Worm (Caenorhabditis elegans): Measurements from ENCODE around the gene sru-12.
A peak's percentile ranks its signal among the peaks of the same experiment; 100 is the strongest.

sru-12 gene

ce11 chrIV:13600643-13601042, 17.6 kb downstream of the sru-12 start (continued):
- no peak for TF ChIP-seq hrde-1 (tag; optimal IDR thresholded peaks at IDR 0.05; ENCODE audit: borderline replicate concordance)
- no peak for TF ChIP-seq Y53F4B.3 (GFP tag; IDR thresholded peaks at IDR 0.05)
- peak; percentile 66 for TF ChIP-seq D2030.7 (GFP tag; IDR thresholded peaks at IDR 0.05)
- no peak for TF ChIP-seq die-1 (tag; optimal IDR thresholded peaks at IDR 0.05)
- TF ChIP-seq hsf-1 (GFP tag; IDR thresholded peaks at IDR 0.05), result 0 out of 2 replicates have a peak, but pooled peaks have one; percentile 41

- TF ChIP-seq hmg-1.2 (GFP tag; IDR thresholded peaks at IDR 0.05) (peak; percentile 97), dpff-1 (tag; optimal IDR thresholded peaks at IDR 0.05) (no peak), lsl-1 (GFP tag; optimal IDR thresholded peaks at IDR 0.05) (peak; percentile 19), egl-44 (GFP tag; IDR thresholded peaks at IDR 0.05) (no peak), dpl-1 (GFP tag; optimal IDR thresholded peaks at IDR 0.05) (no peak), F23B12.7 (tag; optimal IDR thresholded peaks at IDR 0.05; ENCODE audit: insufficient read depth) (no peak), tbp1 (GFP tag; optimal IDR thresholded peaks at IDR 0.05) (peak; percentile 75), mcd-1 (GFP tag; IDR thresholded peaks at IDR 0.05) (no peak), hsf-1 (GFP tag; IDR thresholded peaks at IDR 0.05) (peak; percentile 46; the same call in 1 of the 2 replicates), sea-2 (GFP tag; IDR thresholded peaks at IDR 0.05) (no peak), lin-54 (GFP tag; optimal IDR thresholded peaks at IDR 0.05) (peak; percentile 30), ekl-4 (GFP tag; IDR thresholded peaks at IDR 0.05) (peak; percentile 21; the same call in 1 of the 2 replicates), snpc-1.1 (tag; optimal IDR thresholded peaks at IDR 0.05; ENCODE audit: insufficient read depth) (peak; percentile 93), ztf-3 (GFP tag; optimal IDR thresholded peaks at IDR 0.05) (no peak), F33H1.4 (GFP tag; IDR thresholded peaks at IDR 0.05) (peak; percentile 33; the same call in 1 of the 2 replicates), ztf-22 (GFP tag; optimal IDR thresholded peaks at IDR 0.05) (no peak), lin-40 (tag; optimal IDR thresholded peaks at IDR 0.05) (no peak), dox-1 (GFP tag; IDR thresholded peaks at IDR 0.05) (peak; percentile 29; the same call in 1 of the 2 replicates), nfya-1 (tag; optimal IDR thresholded peaks at IDR 0.05; ENCODE audit: borderline replicate concordance, insufficient read depth) (no peak), cebp-2 (GFP tag; IDR thresholded peaks at IDR 0.05) (0 out of 2 replicates have a peak, but pooled peaks have one; percentile 51), Y95B8A.8 (GFP tag; IDR thresholded peaks at IDR 0.05) (no peak), madf-6 (GFP tag; IDR thresholded peaks at IDR 0.05) (peak; percentile 77), snpc-3.4 (tag; optimal IDR thresholded peaks at IDR 0.05) (peak; percentile 77), snpc-4 (GFP tag; optimal IDR thresholded peaks at IDR 0.05) (peak; percentile 87), snpc-4 (tag; optimal IDR thresholded peaks at IDR 0.05) (peak; percentile 92 to 98 (median 95)), F57C9.4 (tag; optimal IDR thresholded peaks at IDR 0.05) (no peak), athp-1 (tag; optimal IDR thresholded peaks at IDR 0.05) (no peak), T07F8.4 (tag; optimal IDR thresholded peaks at IDR 0.05) (no peak), rcor-1 (GFP tag; IDR thresholded peaks at IDR 0.05) (peak; percentile 22; the same call in 1 of the 2 replicates), F37B4.10 (GFP tag; IDR thresholded peaks at IDR 0.05) (no peak), lsy-27 (tag; optimal IDR thresholded peaks at IDR 0.05; ENCODE audit: borderline replicate concordance, insufficient read depth) (no peak), D2030.7 (GFP tag; IDR thresholded peaks at IDR 0.05) (peak; percentile 53), lin-26 (GFP tag; IDR thresholded peaks at IDR 0.05) (0 out of 2 replicates have a peak, but pooled peaks have one; percentile 39), snpc-1.3 (tag; optimal IDR thresholded peaks at IDR 0.05; ENCODE audit: insufficient read depth) (peak; percentile 36), hlh-26 (GFP tag; conservative IDR thresholded peaks at IDR 0.05) (no peak), unc-62 (GFP tag; optimal IDR thresholded peaks at IDR 0.05) (no peak), attf-6 (GFP tag; IDR thresholded peaks at IDR 0.05) (peak; percentile 99), ccch-3 (GFP tag; optimal IDR thresholded peaks at IDR 0.05) (no peak), ceh-79 (tag; optimal IDR thresholded peaks at IDR 0.05) (no peak), F49E8.2 (tag; optimal IDR thresholded peaks at IDR 0.05; ENCODE audit: insufficient read depth) (peak; percentile 86), let-526 (GFP tag; IDR thresholded peaks at IDR 0.05) (no peak), ceh-40 (GFP tag; IDR thresholded peaks at IDR 0.05) (no peak)
These were observed 18.4 kb downstream of the sru-12 start for ce11 chrIV:13601428-13601827.
